Fruit fly (Drosophila melanogaster): ENCODE results near the gene MED26.

The MED26 gene

dm6 chr4:833790-834451, 45.1 kb upstream of the MED26 start, which contains the start of gene Sox102F (continued):
- TF ChIP-seq Side (GFP tag; optimal IDR thresholded peaks at IDR 0.05) (no peak), Lhr (GFP tag; optimal IDR thresholded peaks at IDR 0.05) (no peak), C15 (GFP tag; IDR thresholded peaks at IDR 0.05) (no peak), cad (GFP tag; optimal IDR thresholded peaks at IDR 0.05) (no peak), fu2 (GFP tag; optimal IDR thresholded peaks at IDR 0.05) (no peak), CG34224 (GFP tag; IDR thresholded peaks at IDR 0.05; ENCODE audit: partially characterized antibody) (peak; percentile 45; the same call in 1 of the 3 replicates), CG18262 (tag; optimal IDR thresholded peaks at IDR 0.05) (no peak), luna (GFP tag; optimal IDR thresholded peaks at IDR 0.05) (no peak), Ada2b (GFP tag; IDR thresholded peaks at IDR 0.05) (no peak), CG18619 (GFP tag; optimal IDR thresholded peaks at IDR 0.05) (no peak), Asciz (GFP tag; optimal IDR thresholded peaks at IDR 0.05) (no peak), CG17802 (tag; optimal IDR thresholded peaks at IDR 0.05) (no peak), vfl (GFP tag; optimal IDR thresholded peaks at IDR 0.05) (no peak), bigmax (GFP tag; optimal IDR thresholded peaks at IDR 0.05) (peak; percentile 51), CG1602 (GFP tag; optimal IDR thresholded peaks at IDR 0.05) (no peak), CG17361 (GFP tag; IDR thresholded peaks at IDR 0.05) (no peak), prd (optimal IDR thresholded peaks at IDR 0.05) (no peak), prd (GFP tag; IDR thresholded peaks at IDR 0.05) (no peak), bbx (GFP tag; IDR thresholded peaks at IDR 0.05; ENCODE audit: partially characterized antibody) (peak; percentile 59; the same call in 1 of the 2 replicates), Sin3A (optimal IDR thresholded peaks at IDR 0.05) (no peak), CG43689 (GFP tag; IDR thresholded peaks at IDR 0.05) (no peak), Myb (GFP tag; optimal IDR thresholded peaks at IDR 0.05) (no peak), CG31388 (GFP tag; optimal IDR thresholded peaks at IDR 0.05) (no peak), Fer3 (tag; optimal IDR thresholded peaks at IDR 0.05) (no peak), Dll (GFP tag; IDR thresholded peaks at IDR 0.05; ENCODE audit: partially characterized antibody) (no peak), CG12071 (GFP tag; optimal IDR thresholded peaks at IDR 0.05) (no peak), CG31441 (GFP tag; IDR thresholded peaks at IDR 0.05) (no peak), CG6813 (GFP tag; optimal IDR thresholded peaks at IDR 0.05) (no peak), Dref (GFP tag; IDR thresholded peaks at IDR 0.05) (no peak), CTCF (GFP tag; optimal IDR thresholded peaks at IDR 0.05) (no peak), CG14965 (GFP tag; optimal IDR thresholded peaks at IDR 0.05; ENCODE audit: borderline replicate concordance) (no peak), CG6854 (GFP tag; optimal IDR thresholded peaks at IDR 0.05) (no peak), CG6791 (GFP tag; IDR thresholded peaks at IDR 0.05; ENCODE audit: partially characterized antibody) (peak; percentile 23; the same call in 1 of the 3 replicates), E2f2 (GFP tag; IDR thresholded peaks at IDR 0.05) (no peak), bsh (GFP tag; optimal IDR thresholded peaks at IDR 0.05) (no peak), CG8290 (GFP tag; optimal IDR thresholded peaks at IDR 0.05) (no peak), CG8290 (tag; optimal IDR thresholded peaks at IDR 0.05) (peak in 1 of 2 experiments; percentile 8), sc (optimal IDR thresholded peaks at IDR 0.05) (no peak), sc (GFP tag; optimal IDR thresholded peaks at IDR 0.05) (no peak), CG3065 (GFP tag; optimal IDR thresholded peaks at IDR 0.05) (no peak), CrebB (tag; optimal IDR thresholded peaks at IDR 0.05) (no peak), Rfx (GFP tag; IDR thresholded peaks at IDR 0.05) (no peak), dpn (GFP tag; optimal IDR thresholded peaks at IDR 0.05) (no peak), Nf-YA (GFP tag; IDR thresholded peaks at IDR 0.05) (no peak), jing (GFP tag; optimal IDR thresholded peaks at IDR 0.05) (peak; percentile 7), CG1233 (GFP tag; optimal IDR thresholded peaks at IDR 0.05) (no peak), YL-1 (GFP tag; optimal IDR thresholded peaks at IDR 0.05) (no peak), CG1832 (GFP tag; optimal IDR thresholded peaks at IDR 0.05) (no peak), CG3163 (GFP tag; optimal IDR thresholded peaks at IDR 0.05) (no peak), NFAT (GFP tag; IDR thresholded peaks at IDR 0.05) (no peak), Pdp1 (GFP tag; optimal IDR thresholded peaks at IDR 0.05) (no peak), CG11456 (GFP tag; IDR thresholded peaks at IDR 0.05) (no peak), fru (optimal IDR thresholded peaks at IDR 0.05) (no peak)

Measured in whole organism, embryonic.